Fruit fly (Drosophila melanogaster): ENCODE measurements around the gene FASN1.

The FASN1 gene

dm6 chr2L:3041918-3042615 is 14.3 kb upstream of the FASN1 start, which contains the start of gene CG17261 (continued):
- TF ChIP-seq Hr3 (GFP tag; optimal IDR thresholded peaks at IDR 0.05) (peak; percentile 10), aop (GFP tag; IDR thresholded peaks at IDR 0.05) (no peak), CG2875 (GFP tag; optimal IDR thresholded peaks at IDR 0.05) (no peak), jigr1 (GFP tag; IDR thresholded peaks at IDR 0.05) (no peak), CkIIα-i1 (GFP tag; IDR thresholded peaks at IDR 0.05) (no peak), CG9609 (GFP tag; optimal IDR thresholded peaks at IDR 0.05) (peak; percentile 22), HLH54F (GFP tag; optimal IDR thresholded peaks at IDR 0.05) (peak; percentile 37), Med (GFP tag) (peak; percentile 91), Nf-YA (GFP tag; IDR thresholded peaks at IDR 0.05) (no peak), cwo (GFP tag; optimal IDR thresholded peaks at IDR 0.05) (peak; percentile 99), sug (tag; optimal IDR thresholded peaks at IDR 0.05) (peak; percentile 93), NC2β (GFP tag; optimal IDR thresholded peaks at IDR 0.05) (no peak), CG10274 (GFP tag; optimal IDR thresholded peaks at IDR 0.05) (no peak), HmgD (GFP tag; optimal IDR thresholded peaks at IDR 0.05) (peak; percentile 4), Side (GFP tag; optimal IDR thresholded peaks at IDR 0.05) (peak; percentile 40), H2.0 (GFP tag; IDR thresholded peaks at IDR 0.05) (0 out of 2 replicates have a peak, but pooled peaks have one; percentile 14), Gug (GFP tag; IDR thresholded peaks at IDR 0.05) (peak; percentile 22; the same call in 1 of the 4 replicates), CG1832 (GFP tag; optimal IDR thresholded peaks at IDR 0.05) (no peak), CG3726 (GFP tag; IDR thresholded peaks at IDR 0.05) (no peak), Atf6 (GFP tag; IDR thresholded peaks at IDR 0.05) (peak; percentile 60; the same call in 1 of the 2 replicates), dm (GFP tag; optimal IDR thresholded peaks at IDR 0.05) (peak; percentile 21), CG17568 (GFP tag; optimal IDR thresholded peaks at IDR 0.05) (peak; percentile 4), eyg (GFP tag; optimal IDR thresholded peaks at IDR 0.05) (no peak), CG14710 (tag; optimal IDR thresholded peaks at IDR 0.05) (no peak), pho (GFP tag; optimal IDR thresholded peaks at IDR 0.05) (peak; percentile 61), PHDP (tag; optimal IDR thresholded peaks at IDR 0.05) (peak; percentile 31), CTCF (GFP tag; optimal IDR thresholded peaks at IDR 0.05) (no peak), Jarid2 (GFP tag; optimal IDR thresholded peaks at IDR 0.05) (no peak), da (GFP tag; optimal IDR thresholded peaks at IDR 0.05) (no peak), CG7963 (GFP tag; IDR thresholded peaks at IDR 0.05; ENCODE audit: partially characterized antibody) (no peak), p53 (GFP tag; optimal IDR thresholded peaks at IDR 0.05) (no peak), Drgx (GFP tag; IDR thresholded peaks at IDR 0.05) (no peak), jumu (GFP tag; optimal IDR thresholded peaks at IDR 0.05) (peak; percentile 21), CG8944 (GFP tag; optimal IDR thresholded peaks at IDR 0.05) (no peak), CG12391 (tag; optimal IDR thresholded peaks at IDR 0.05) (peak; percentile 43), CG6689 (GFP tag; IDR thresholded peaks at IDR 0.05) (no peak), br (optimal IDR thresholded peaks at IDR 0.05) (no peak), Mrtf (GFP tag; IDR thresholded peaks at IDR 0.05) (no peak), Myb (GFP tag; optimal IDR thresholded peaks at IDR 0.05) (peak; percentile 31), Max (GFP tag; optimal IDR thresholded peaks at IDR 0.05) (no peak), CG10267 (tag; optimal IDR thresholded peaks at IDR 0.05) (no peak), Sox100B (GFP tag; optimal IDR thresholded peaks at IDR 0.05) (no peak), nerfin-2 (GFP tag; IDR thresholded peaks at IDR 0.05; ENCODE audit: partially characterized antibody) (no peak), CG1233 (GFP tag; optimal IDR thresholded peaks at IDR 0.05) (peak; percentile 8), Eip74EF (GFP tag; optimal IDR thresholded peaks at IDR 0.05) (no peak), CG17612 (GFP tag; IDR thresholded peaks at IDR 0.05) (no peak), CG9215 (GFP tag; IDR thresholded peaks at IDR 0.05) (no peak), lab (GFP tag; optimal IDR thresholded peaks at IDR 0.05) (peak; percentile 80), abd-A (tag; optimal IDR thresholded peaks at IDR 0.05) (no peak), dysf (GFP tag; IDR thresholded peaks at IDR 0.05) (peak; percentile 57; the same call in 2 of the 3 replicates), zen (tag; optimal IDR thresholded peaks at IDR 0.05) (no peak)
